Fruit fly (Drosophila melanogaster): ENCODE results near the gene mfrn.

mfrn gene

dm6 chr3R:27916355-27917019 is 31.3 kb downstream of the mfrn start, which contains the start of the genes CG5003 and mRpS22 (continued):
- TF ChIP-seq CG2202 (tag; optimal IDR thresholded peaks at IDR 0.05) = no peak
- TF ChIP-seq caup (GFP tag; optimal IDR thresholded peaks at IDR 0.05; ENCODE audit: severe bottlenecking) = peak; percentile 39
- peak; percentile 61 for TF ChIP-seq CG12155 (GFP tag; optimal IDR thresholded peaks at IDR 0.05)
- TF ChIP-seq Dip3 (GFP tag; optimal IDR thresholded peaks at IDR 0.05) = peak; percentile 6
- no peak for TF ChIP-seq Mrtf (GFP tag; IDR thresholded peaks at IDR 0.05)
- peak; percentile 36; the same call in 1 of the 2 replicates for TF ChIP-seq ssp (GFP tag; IDR thresholded peaks at IDR 0.05)
- peak; percentile 21; the same call in 1 of the 3 replicates for TF ChIP-seq dysf (GFP tag; IDR thresholded peaks at IDR 0.05)
- no peak for TF ChIP-seq NK7.1 (GFP tag; optimal IDR thresholded peaks at IDR 0.05)
- TF ChIP-seq odd (GFP tag; optimal IDR thresholded peaks at IDR 0.05) = no peak
- TF ChIP-seq tgo (GFP tag; IDR thresholded peaks at IDR 0.05) = peak; percentile 49; the same call in 1 of the 3 replicates
- no peak for TF ChIP-seq CG1832 (GFP tag; optimal IDR thresholded peaks at IDR 0.05)
- peak; percentile 56 for TF ChIP-seq CG13296 (GFP tag; optimal IDR thresholded peaks at IDR 0.05)
- peak; percentile 34; the same call in 1 of the 2 replicates for TF ChIP-seq tna (GFP tag; IDR thresholded peaks at IDR 0.05; ENCODE audit: partially characterized antibody)
- TF ChIP-seq Med (GFP tag) = peak; percentile 72
- TF ChIP-seq CG7271 (tag; optimal IDR thresholded peaks at IDR 0.05) = no peak
- TF ChIP-seq insv (GFP tag; optimal IDR thresholded peaks at IDR 0.05) = peak in 1 of 2 experiments; percentile 22
- TF ChIP-seq Ada2b (GFP tag; IDR thresholded peaks at IDR 0.05) = peak; percentile 12; the same call in 1 of the 2 replicates
- no peak for TF ChIP-seq sr (GFP tag; IDR thresholded peaks at IDR 0.05)
- no peak for TF ChIP-seq usp (GFP tag; optimal IDR thresholded peaks at IDR 0.05)
- TF ChIP-seq PHDP (tag; optimal IDR thresholded peaks at IDR 0.05) = peak; percentile 44
- peak; percentile 76 for TF ChIP-seq phol (tag; optimal IDR thresholded peaks at IDR 0.05)
- TF ChIP-seq zen2 (GFP tag; IDR thresholded peaks at IDR 0.05; ENCODE audit: partially characterized antibody) = no peak
- TF ChIP-seq CG2120 (GFP tag; optimal IDR thresholded peaks at IDR 0.05) = peak; percentile 59
- no peak for TF ChIP-seq CG3838 (GFP tag; optimal IDR thresholded peaks at IDR 0.05)
- TF ChIP-seq CG11247 (GFP tag; IDR thresholded peaks at IDR 0.05) = no peak; the same call in 1 of the 2 replicates
- TF ChIP-seq CG16813 (GFP tag; IDR thresholded peaks at IDR 0.05; ENCODE audit: partially characterized antibody) = peak; percentile 46; the same call in 1 of the 3 replicates
- TF ChIP-seq Hr39 (optimal IDR thresholded peaks at IDR 0.05) = no peak
- 0 out of 2 replicates have a peak, but pooled peaks have one; percentile 11 for TF ChIP-seq ranshi (GFP tag; IDR thresholded peaks at IDR 0.05)
- TF ChIP-seq Myb (GFP tag; optimal IDR thresholded peaks at IDR 0.05) = no peak
- peak; percentile 20 for TF ChIP-seq CG34376 (GFP tag; optimal IDR thresholded peaks at IDR 0.05)
- TF ChIP-seq crc (GFP tag; optimal IDR thresholded peaks at IDR 0.05) = no peak
- peak; percentile 68; the same call in 1 of the 2 replicates for TF ChIP-seq Rfx (GFP tag; IDR thresholded peaks at IDR 0.05)
- no peak for TF ChIP-seq trh (GFP tag; optimal IDR thresholded peaks at IDR 0.05)
- TF ChIP-seq CG2199 (GFP tag; IDR thresholded peaks at IDR 0.05) = no peak
- TF ChIP-seq Oaz (GFP tag; IDR thresholded peaks at IDR 0.05) = peak; percentile 35; the same call in 1 of the 2 replicates
- TF ChIP-seq CG1233 (GFP tag; optimal IDR thresholded peaks at IDR 0.05) = peak; percentile 59
- TF ChIP-seq HLH54F (GFP tag; optimal IDR thresholded peaks at IDR 0.05) = peak; percentile 7
- TF ChIP-seq CG15479 (GFP tag; optimal IDR thresholded peaks at IDR 0.05) = no peak
- peak; percentile 46 for TF ChIP-seq CG18619 (GFP tag; optimal IDR thresholded peaks at IDR 0.05)
- TF ChIP-seq Sin3A (optimal IDR thresholded peaks at IDR 0.05) = peak; percentile 1
- TF ChIP-seq CG17186 (GFP tag; optimal IDR thresholded peaks at IDR 0.05) = no peak
- TF ChIP-seq CG14965 (GFP tag; optimal IDR thresholded peaks at IDR 0.05; ENCODE audit: borderline replicate concordance) = no peak
- no peak for TF ChIP-seq ato (GFP tag; IDR thresholded peaks at IDR 0.05; ENCODE audit: partially characterized antibody)
- peak; percentile 88; the same call in 2 of the 3 replicates for TF ChIP-seq CG17361 (GFP tag; IDR thresholded peaks at IDR 0.05)
- TF ChIP-seq CG17328 (GFP tag; IDR thresholded peaks at IDR 0.05) = peak; percentile 14; the same call in 1 of the 2 replicates
- TF ChIP-seq Opbp (GFP tag; IDR thresholded peaks at IDR 0.05; ENCODE audit: partially characterized antibody) = no peak
- peak; percentile 63 for TF ChIP-seq Fer2 (tag; optimal IDR thresholded peaks at IDR 0.05)
- TF ChIP-seq D19A (tag; optimal IDR thresholded peaks at IDR 0.05) = no peak
- peak; percentile 27 for TF ChIP-seq CG10147 (GFP tag; optimal IDR thresholded peaks at IDR 0.05)
- TF ChIP-seq Nf-YA (GFP tag; IDR thresholded peaks at IDR 0.05) = no peak

All from whole organism, embryonic.